Worm (Caenorhabditis elegans) whole organism, late embryonic: Measurements from ENCODE around the gene F35E8.10.

Experiments used
- ama-1 ChIP-seq: fragments of 150-350 bp; optimal IDR thresholded peaks from 2 replicates; lab custom pipeline; 2014
- ets-4 ChIP-seq: sonication (generic microtip); optimal IDR thresholded peaks from 2 replicates; lab custom pipeline; 2016; ENCODE audit warnings: missing genetic modification characterization, missing compliant biosample characterization
- hlh-13 ChIP-seq: fragments of 200-800 bp; sonication (Bioruptor generic); optimal IDR thresholded peaks from 2 replicates; lab custom pipeline; 2018; ENCODE audit warnings: mild to moderate bottlenecking, missing genetic modification characterization, missing compliant biosample characterization
- pqm-1 ChIP-seq: sonication (generic microtip); optimal IDR thresholded peaks from 2 replicates; lab custom pipeline; 2016; ENCODE audit warnings: missing genetic modification characterization, missing compliant biosample characterization
- syd-9 ChIP-seq: sonication (generic microtip); optimal IDR thresholded peaks from 2 replicates; lab custom pipeline; 2016; ENCODE audit warnings: mild to moderate bottlenecking, missing genetic modification characterization, moderate library complexity, missing compliant biosample characterization
- tbx-7 ChIP-seq: sonication (generic microtip); optimal IDR thresholded peaks from 2 replicates; lab custom pipeline; 2016; ENCODE audit warnings: missing genotype, missing genetic modification characterization, missing compliant biosample characterization
- unc-86 ChIP-seq: sonication (generic microtip); optimal IDR thresholded peaks from 2 replicates; lab custom pipeline; 2016; ENCODE audit warnings: missing genetic modification characterization, missing compliant biosample characterization

DNA sequence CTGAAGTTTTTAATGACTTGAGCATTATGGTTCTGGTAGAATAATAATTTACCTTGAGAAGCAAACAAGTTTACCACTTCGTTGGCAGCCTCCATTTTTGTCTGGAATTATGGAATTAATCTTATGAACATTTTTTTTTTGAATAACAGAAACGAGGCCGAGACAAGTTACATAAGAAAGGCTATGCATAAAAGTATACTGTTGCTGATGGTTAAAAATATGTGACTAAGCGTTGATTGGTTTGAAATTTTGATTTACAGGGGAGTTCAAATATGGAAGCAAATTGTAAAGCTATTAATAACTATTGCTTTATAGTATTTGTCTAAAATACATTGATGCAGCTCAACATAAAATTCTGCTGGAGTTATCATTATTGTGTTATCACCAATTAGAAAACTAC lies 31.4 kb downstream of the F35E8.10 start, which contains the start of gene cgt-1:
- TF ChIP-seq ets-4 (tag; lab: Kevin White, UChicago) (no peak), unc-86 (tag; lab: Kevin White, UChicago) (no peak), ama-1 (lab: Kevin White, UChicago) (no peak), pqm-1 (tag; lab: Kevin White, UChicago) (no peak), syd-9 (tag; lab: Kevin White, UChicago) (no peak), hlh-13 (no peak), tbx-7 (no peak)
